Worm (Caenorhabditis elegans): ENCODE data around the gene R11A8.1.

ce11 chrIV:10344621-10345020 is 12.4 kb downstream of the R11A8.1 start:
- no peak for TF ChIP-seq W03F9.2 (tag; optimal IDR thresholded peaks at IDR 0.05)
- peak; percentile 1 for TF ChIP-seq him-1 (tag; optimal IDR thresholded peaks at IDR 0.05)
- no peak for TF ChIP-seq dao-5 (tag; optimal IDR thresholded peaks at IDR 0.05)

Data from whole organism, L4/young adult.